Fruit fly (Drosophila melanogaster) Kc167 (cell line): ENCODE measurements around the gene CG12945.

Experiments
- Myc ChIP-seq: fragments of >200 bp; optimal IDR thresholded peaks from 2 replicates; lab custom pipeline; 2017; ENCODE audit warnings: missing external identifiers
- Sin3A ChIP-seq: fragments of >200 bp; optimal IDR thresholded peaks from 2 replicates; lab custom pipeline; 2018; ENCODE audit warnings: missing external identifiers
- h ChIP-seq: fragments of >200 bp; optimal IDR thresholded peaks from 3 replicates; lab custom pipeline; 2018; ENCODE audit warnings: missing external identifiers
- psq ChIP-seq: fragments of >200 bp; optimal IDR thresholded peaks from 2 replicates; lab custom pipeline; 2017; ENCODE audit warnings: missing external identifiers

DNA sequence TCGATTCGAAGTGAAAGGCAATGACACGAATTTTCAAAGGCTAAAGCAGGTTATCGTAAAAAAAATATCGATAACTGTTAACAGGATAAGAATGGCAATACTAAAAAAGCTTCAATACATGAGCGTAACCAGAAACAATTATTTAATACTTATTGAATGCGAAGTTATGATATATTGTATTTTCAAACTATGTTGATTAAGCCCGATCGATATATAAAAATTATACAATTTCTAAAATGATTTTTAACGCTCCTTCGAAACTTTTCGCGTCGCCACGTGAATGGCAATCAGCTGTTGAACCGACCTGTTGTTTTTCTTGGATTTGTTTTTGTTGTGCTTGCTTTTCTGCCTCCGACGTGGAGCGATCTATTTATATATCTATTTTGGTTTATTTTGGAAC is 34.8 kb downstream of the CG12945 start, which contains the start of the genes Alg12 and Rpt3R:
- TF ChIP-seq Myc (lab: Kevin White, UChicago) (no peak), Sin3A (lab: Kevin White, UChicago) (no peak), psq (no peak), h (no peak)
